Worm (Caenorhabditis elegans): Measurements from ENCODE around the gene fip-1.

Gene fip-1

DNA sequence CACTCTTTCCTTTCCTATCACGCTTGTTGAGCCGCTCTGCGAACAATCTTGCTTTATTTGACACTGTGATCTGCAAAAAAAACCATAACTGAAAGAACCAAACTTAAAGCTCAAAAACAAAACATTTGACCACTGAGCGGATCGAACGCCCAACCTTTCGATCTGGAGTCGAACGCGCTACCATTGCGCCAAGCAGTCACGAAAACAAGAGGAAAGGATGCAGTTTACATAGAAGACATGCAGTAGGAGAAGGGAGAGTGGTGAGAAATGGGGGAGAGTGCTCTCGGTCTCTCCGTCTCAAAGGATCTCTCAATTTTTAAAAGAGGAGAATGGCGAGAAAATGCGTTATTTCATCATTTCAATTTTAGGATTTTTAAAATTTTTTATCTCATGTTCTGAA, 38.8 kb downstream of the fip-1 start (continued):
- peak; percentile 15 for TF ChIP-seq F57A8.1 (GFP tag; optimal IDR thresholded peaks at IDR 0.05)
- 0 out of 2 replicates have a peak, but pooled peaks have one; percentile 27 for TF ChIP-seq attf-6 (GFP tag; IDR thresholded peaks at IDR 0.05)
- no peak for TF ChIP-seq T26A5.8 (tag; optimal IDR thresholded peaks at IDR 0.05)
- 0 out of 2 replicates have a peak, but pooled peaks have one; percentile 46 for TF ChIP-seq Y95B8A.8 (GFP tag; IDR thresholded peaks at IDR 0.05)
- TF ChIP-seq akir-1 (GFP tag; optimal IDR thresholded peaks at IDR 0.05), result peak; percentile 47
- TF ChIP-seq snpc-1.3 (tag; optimal IDR thresholded peaks at IDR 0.05; ENCODE audit: insufficient read depth), result peak; percentile 72
- TF ChIP-seq die-1 (tag; optimal IDR thresholded peaks at IDR 0.05), result peak; percentile 92
- no peak for TF ChIP-seq cebp-1 (GFP tag; IDR thresholded peaks at IDR 0.05)
- TF ChIP-seq cebp-1 (tag; optimal IDR thresholded peaks at IDR 0.05), result peak; percentile 84
- TF ChIP-seq F33H1.4 (GFP tag; IDR thresholded peaks at IDR 0.05), result peak; percentile 38; the same call in 1 of the 2 replicates
- TF ChIP-seq F55B11.4 (tag; optimal IDR thresholded peaks at IDR 0.05; ENCODE audit: borderline replicate concordance, insufficient read depth), result no peak
- peak; percentile 65 for TF ChIP-seq F49E8.2 (tag; optimal IDR thresholded peaks at IDR 0.05; ENCODE audit: insufficient read depth)
- peak; percentile 81 for TF ChIP-seq attf-5 (GFP tag; optimal IDR thresholded peaks at IDR 0.05)
- TF ChIP-seq nfya-1 (tag; optimal IDR thresholded peaks at IDR 0.05; ENCODE audit: borderline replicate concordance, insufficient read depth), result no peak
- peak; percentile 67 for TF ChIP-seq ekl-4 (GFP tag; IDR thresholded peaks at IDR 0.05)
- peak; percentile 66 for TF ChIP-seq madf-6 (GFP tag; IDR thresholded peaks at IDR 0.05)
- peak; percentile 81 for TF ChIP-seq dox-1 (GFP tag; IDR thresholded peaks at IDR 0.05)
- peak; percentile 91 for TF ChIP-seq Y79H2A.3 (GFP tag; conservative IDR thresholded peaks at IDR 0.05)
- TF ChIP-seq mxl-1 (tag; optimal IDR thresholded peaks at IDR 0.05), result peak; percentile 91
- peak; percentile 85 for TF ChIP-seq hmg-20 (GFP tag; IDR thresholded peaks at IDR 0.05)
- TF ChIP-seq tbp1 (GFP tag; optimal IDR thresholded peaks at IDR 0.05), result peak; percentile 98
- TF ChIP-seq xnd-1 (tag; optimal IDR thresholded peaks at IDR 0.05), result peak; percentile 12
- TF ChIP-seq K12H6.12 (tag; optimal IDR thresholded peaks at IDR 0.05), result peak; percentile 63
- no peak for TF ChIP-seq bed-2 (GFP tag; IDR thresholded peaks at IDR 0.05)
- no peak for TF ChIP-seq ztf-28 (GFP tag; IDR thresholded peaks at IDR 0.05)
- TF ChIP-seq mel-28 (tag; optimal IDR thresholded peaks at IDR 0.05; ENCODE audit: borderline replicate concordance), result peak; percentile 22
- no peak for TF ChIP-seq F57C9.4 (tag; optimal IDR thresholded peaks at IDR 0.05)
- peak in 1 of 3 experiments; percentile 76 for TF ChIP-seq lin-35 (GFP tag; optimal IDR thresholded peaks at IDR 0.05)
- TF ChIP-seq ZK185.1 (tag; optimal IDR thresholded peaks at IDR 0.05; ENCODE audit: poor library complexity, severe bottlenecking), result peak; percentile 93
- peak; percentile 32; the same call in 1 of the 2 replicates for TF ChIP-seq madf-8 (GFP tag; conservative IDR thresholded peaks at IDR 0.05)
- TF ChIP-seq ccch-3 (GFP tag; optimal IDR thresholded peaks at IDR 0.05), result no peak
- peak; percentile 60; the same call in 1 of the 2 replicates for TF ChIP-seq rcor-1 (GFP tag; IDR thresholded peaks at IDR 0.05)
- TF ChIP-seq Y53G8AR.9 (GFP tag; conservative IDR thresholded peaks at IDR 0.05), result no peak
- no peak for TF ChIP-seq nhr-120 (GFP tag; IDR thresholded peaks at IDR 0.05)
- TF ChIP-seq pbrm-1 (GFP tag; IDR thresholded peaks at IDR 0.05), result peak; percentile 75
- no peak for TF ChIP-seq tbx-9 (tag; optimal IDR thresholded peaks at IDR 0.05; ENCODE audit: borderline replicate concordance)
- peak; percentile 90 for TF ChIP-seq rpc-1 (optimal IDR thresholded peaks at IDR 0.05)
- TF ChIP-seq rpc-1 (tag; optimal IDR thresholded peaks at IDR 0.05), result peak; percentile 92
- TF ChIP-seq efl-1 (GFP tag; optimal IDR thresholded peaks at IDR 0.05), result peak; percentile 39
- no peak for TF ChIP-seq egl-18 (GFP tag; IDR thresholded peaks at IDR 0.05)
- TF ChIP-seq ztf-3 (GFP tag; optimal IDR thresholded peaks at IDR 0.05), result no peak
- TF ChIP-seq hmg-1.2 (GFP tag; IDR thresholded peaks at IDR 0.05), result peak; percentile 80
- TF ChIP-seq nfya-2 (GFP tag; IDR thresholded peaks at IDR 0.05), result no peak
- peak; percentile 53 for TF ChIP-seq snpc-3.4 (tag; optimal IDR thresholded peaks at IDR 0.05)
- peak; percentile 44 for TF ChIP-seq snpc-1.1 (tag; optimal IDR thresholded peaks at IDR 0.05; ENCODE audit: insufficient read depth)
- peak; percentile 43; the same call in 1 of the 2 replicates for TF ChIP-seq hsf-1 (GFP tag; IDR thresholded peaks at IDR 0.05)

Data from whole organism, young adult.